Fruit fly (Drosophila melanogaster) whole organism, wandering third instar larva: Measurements from ENCODE around the gene bnb.

Experiments used
- CG32264 ChIP-seq: fragments of 200-800 bp; sonication (Bioruptor generic); optimal IDR thresholded peaks from 2 replicates; lab custom pipeline; 2016; ENCODE audit warnings: missing biosample characterization, missing genetic modification characterization
- HLH106 ChIP-seq: fragments of 200-800 bp; optimal IDR thresholded peaks from 3 replicates; lab custom pipeline; 2019; ENCODE audit warnings: missing biosample characterization, mild to moderate bottlenecking, missing genetic modification characterization, moderate library complexity
- Hr78 ChIP-seq: fragments of >200 bp; optimal IDR thresholded peaks from 2 replicates; lab custom pipeline; 2017; ENCODE audit warnings: missing biosample characterization, missing genetic modification characterization
- Mio ChIP-seq: sonication (Bioruptor generic); optimal IDR thresholded peaks from 2 replicates; lab custom pipeline; 2016; ENCODE audit warnings: missing biosample characterization, missing genetic modification characterization
- Myc ChIP-seq: fragments of >200 bp; optimal IDR thresholded peaks from 2 replicates; lab custom pipeline; 2017
- N ChIP-seq: fragments of >200 bp; optimal IDR thresholded peaks from 2 replicates; lab custom pipeline; 2018; ENCODE audit warnings: missing biosample characterization, missing external identifiers, missing genetic modification characterization
- OdsH ChIP-seq: fragments of 200-800 bp; sonication (Bioruptor generic); optimal IDR thresholded peaks from 2 replicates; lab custom pipeline; 2016; ENCODE audit warnings: missing biosample characterization, mild to moderate bottlenecking, missing genetic modification characterization
- Rel ChIP-seq, 2 experiments: fragments of 200-800 bp; sonication (Bioruptor generic) in 1 of 2; optimal IDR thresholded peaks; 2 replicates in 1 of 2; 3 replicates in 1 of 2; lab custom pipeline; 2016 to 2019; ENCODE audit warnings: mild to moderate bottlenecking in 2 of 2, missing biosample characterization in 2 of 2, missing genetic modification characterization in 2 of 2, moderate library complexity in 1 of 2
- psq ChIP-seq: fragments of 200-800 bp; sonication (Bioruptor generic); optimal IDR thresholded peaks from 3 replicates; lab custom pipeline; 2017; ENCODE audit warnings: missing biosample characterization, mild to moderate bottlenecking, missing genetic modification characterization, moderate library complexity
- usp ChIP-seq: fragments of >200 bp; optimal IDR thresholded peaks from 2 replicates; lab custom pipeline; 2017; ENCODE audit warnings: missing biosample characterization, missing genetic modification characterization
- woc ChIP-seq: sonication (Bioruptor generic); optimal IDR thresholded peaks from 2 replicates; lab custom pipeline; 2016; ENCODE audit warnings: missing biosample characterization, mild to moderate bottlenecking, missing genetic modification characterization

DNA sequence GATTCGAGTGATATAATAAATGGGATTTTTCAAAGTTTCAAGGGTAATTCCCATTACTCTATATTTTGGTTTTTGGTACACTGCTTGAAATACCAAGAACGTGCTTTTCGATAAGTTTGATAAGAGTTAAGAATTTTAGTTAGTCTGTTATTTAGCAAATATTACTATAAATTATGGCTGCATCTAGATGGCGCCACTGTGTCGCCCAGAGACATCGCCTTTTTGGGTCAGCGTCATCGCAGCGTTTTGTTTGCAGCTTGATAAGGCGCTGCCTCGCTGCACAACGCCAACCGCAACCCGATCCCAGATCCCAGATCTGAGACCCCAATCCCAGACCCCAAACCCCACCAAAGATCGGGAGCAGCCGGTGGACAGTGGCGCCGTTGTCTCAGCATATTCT, 41.0 kb upstream of the bnb start:
- no peak for TF ChIP-seq Myc
- TF ChIP-seq Mio (GFP tag; lab: Kevin White, UChicago), result no peak
- no peak for TF ChIP-seq OdsH (GFP tag; lab: Kevin White, UChicago)
- no peak for TF ChIP-seq usp (GFP tag; lab: Kevin White, UChicago)
- TF ChIP-seq Hr78 (GFP tag; lab: Kevin White, UChicago), result no peak
- TF ChIP-seq woc (GFP tag; lab: Kevin White, UChicago), result no peak
- TF ChIP-seq N, result no peak
- TF ChIP-seq Rel (GFP tag; optimal IDR thresholded peaks at IDR 0.05; lab: Kevin White, UChicago), result no peak
- no peak for TF ChIP-seq Rel (tag; optimal IDR thresholded peaks at IDR 0.05; lab: Kevin White, UChicago)
- TF ChIP-seq psq (GFP tag; lab: Kevin White, UChicago), result no peak
- TF ChIP-seq HLH106 (tag; lab: Kevin White, UChicago), result no peak
- no peak for TF ChIP-seq CG32264
